Fruit fly (Drosophila melanogaster) whole organism, embryonic: ENCODE results near the gene Aef1.

ENCODE experiments used
- Asciz ChIP-seq: fragments of 200-800 bp; sonication (Bioruptor generic); optimal IDR thresholded peaks from 2 replicates; lab custom pipeline; 2017; ENCODE audit warnings: missing biosample characterization, mild to moderate bottlenecking, missing genetic modification characterization, missing genetic modification reagents
- Awh ChIP-seq: fragments of 200-800 bp; sonication (Bioruptor generic); IDR thresholded peaks from 2 replicates; pipeline ENCODE4, ENCODE4 v1.3.6; 2022; ENCODE audit warnings: missing biosample characterization, missing genetic modification characterization
- BEAF-32 ChIP-seq: fragments of 200-800 bp; sonication (Bioruptor generic); optimal IDR thresholded peaks from 3 replicates; lab custom pipeline; 2017; ENCODE audit warnings: missing biosample characterization, missing genetic modification characterization, mild to moderate bottlenecking, moderate library complexity, missing genetic modification reagents
- C15 ChIP-seq: fragments of 200-800 bp; sonication (Bioruptor generic); IDR thresholded peaks from 3 replicates; pipeline ENCODE4 v1.3.6; 2022; ENCODE audit warnings: missing biosample characterization, missing genetic modification characterization
- CG10267 ChIP-seq: fragments of 200-800 bp; sonication (Bioruptor generic); optimal IDR thresholded peaks from 2 replicates; lab custom pipeline; 2018; ENCODE audit warnings: missing biosample characterization, mild to moderate bottlenecking, missing genetic modification characterization, moderate library complexity
- CG10274 ChIP-seq: fragments of 200-800 bp; sonication (Bioruptor generic); optimal IDR thresholded peaks from 3 replicates; lab custom pipeline; 2017; ENCODE audit warnings: missing biosample characterization, mild to moderate bottlenecking, missing genetic modification characterization
- CG11247 ChIP-seq: fragments of 200-800 bp; sonication (Bioruptor generic); IDR thresholded peaks from 2 replicates; pipeline ENCODE4 v1.3.6; 2022; ENCODE audit warnings: missing biosample characterization, missing genetic modification characterization
- CG12236 ChIP-seq: fragments of 200-800 bp; sonication (Bioruptor generic); optimal IDR thresholded peaks from 2 replicates; lab custom pipeline; 2016; ENCODE audit warnings: missing biosample characterization, missing genetic modification characterization
- CG17186 ChIP-seq: fragments of 200-800 bp; sonication (Bioruptor generic); optimal IDR thresholded peaks from 3 replicates; lab custom pipeline; 2017; ENCODE audit warnings: missing biosample characterization, missing genetic modification reagents, missing genetic modification characterization
- CG1792 ChIP-seq: fragments of 200-800 bp; sonication (Bioruptor generic); optimal IDR thresholded peaks from 2 replicates; lab custom pipeline; 2016; ENCODE audit warnings: missing biosample characterization, missing genetic modification characterization
- CG18599 ChIP-seq: fragments of 200-800 bp; sonication (Bioruptor generic); optimal IDR thresholded peaks from 3 replicates; lab custom pipeline; 2017; ENCODE audit warnings: missing biosample characterization, missing genetic modification characterization, mild to moderate bottlenecking, moderate library complexity, missing genetic modification reagents
- CG3065 ChIP-seq: fragments of 200-800 bp; sonication (Bioruptor generic); optimal IDR thresholded peaks from 2 replicates; lab custom pipeline; 2016; ENCODE audit warnings: missing biosample characterization, missing genetic modification characterization
- CG3995 ChIP-seq: fragments of 200-800 bp; sonication (Bioruptor generic); optimal IDR thresholded peaks from 3 replicates; lab custom pipeline; 2016; ENCODE audit warnings: missing biosample characterization, missing genetic modification characterization
- CG4707 ChIP-seq: fragments of 200-800 bp; sonication (Bioruptor generic); optimal IDR thresholded peaks from 2 replicates; lab custom pipeline; 2018; ENCODE audit warnings: missing biosample characterization, mild to moderate bottlenecking, missing genetic modification characterization, moderate library complexity
- CG5953 ChIP-seq: fragments of 200-800 bp; sonication (Bioruptor generic); IDR thresholded peaks from 2 replicates; pipeline ENCODE4 v1.3.6; 2022; ENCODE audit warnings: missing biosample characterization, missing genetic modification characterization
- CG8281 ChIP-seq: fragments of 200-800 bp; sonication (Bioruptor generic); optimal IDR thresholded peaks from 2 replicates; lab custom pipeline; 2018; ENCODE audit warnings: missing biosample characterization, mild to moderate bottlenecking, missing genetic modification characterization, moderate library complexity
- CG8478 ChIP-seq: fragments of >200 bp; optimal IDR thresholded peaks from 2 replicates; lab custom pipeline; 2018
- CG9727 ChIP-seq: fragments of 200-800 bp; sonication (Bioruptor generic); optimal IDR thresholded peaks from 3 replicates; lab custom pipeline; 2017; ENCODE audit warnings: missing biosample characterization, mild to moderate bottlenecking, missing genetic modification characterization
- CoRest ChIP-seq: fragments of 200-800 bp; sonication (Bioruptor generic); optimal IDR thresholded peaks from 3 replicates; lab custom pipeline; 2018; ENCODE audit warnings: missing biosample characterization, mild to moderate bottlenecking, missing genetic modification characterization, moderate library complexity
- Dfd ChIP-seq, 2 experiments: fragments of >200 bp; optimal IDR thresholded peaks; 2 replicates each; lab custom pipeline; 2017; ENCODE audit warnings: missing biosample characterization in 2 of 2, missing genetic modification characterization in 2 of 2
- HLHmδ ChIP-seq: fragments of 200-800 bp; sonication (Bioruptor generic); optimal IDR thresholded peaks from 2 replicates; lab custom pipeline; 2018; ENCODE audit warnings: missing biosample characterization, mild to moderate bottlenecking, missing genetic modification characterization, moderate library complexity
- Lim3 ChIP-seq: fragments of 200-800 bp; sonication (Bioruptor generic); IDR thresholded peaks from 2 replicates; pipeline ENCODE4 v1.3.6; 2022; ENCODE audit warnings: missing biosample characterization, missing genetic modification characterization
- Mes4 ChIP-seq: fragments of 200-800 bp; sonication (Bioruptor generic); optimal IDR thresholded peaks from 2 replicates; lab custom pipeline; 2016; ENCODE audit warnings: missing biosample characterization, missing genetic modification characterization
- Pdp1 ChIP-seq, 2 experiments: fragments of 200-800 bp; sonication (Bioruptor generic); optimal IDR thresholded peaks; 3 replicates each; lab custom pipeline; 2016; ENCODE audit warnings: missing biosample characterization in 2 of 2, missing genetic modification characterization in 2 of 2, mild to moderate bottlenecking in 1 of 2, moderate library complexity in 1 of 2
- Poxn ChIP-seq: fragments of 200-800 bp; sonication (Bioruptor generic); IDR thresholded peaks from 2 replicates; pipeline ENCODE4 v1.3.6; 2022; ENCODE audit warnings: missing biosample characterization, missing genetic modification characterization
- Six4 ChIP-seq: fragments of 200-800 bp; sonication (Bioruptor generic); optimal IDR thresholded peaks from 2 replicates; lab custom pipeline; 2016; ENCODE audit warnings: missing biosample characterization, missing genetic modification characterization
- Sox102F ChIP-seq: fragments of 200-800 bp; sonication (Bioruptor generic); optimal IDR thresholded peaks from 2 replicates; lab custom pipeline; 2018; ENCODE audit warnings: missing biosample characterization, mild to moderate bottlenecking, missing genetic modification characterization, moderate library complexity
- Sry-β ChIP-seq: fragments of 200-800 bp; sonication (Bioruptor generic); optimal IDR thresholded peaks from 2 replicates; lab custom pipeline; 2018; ENCODE audit warnings: missing biosample characterization, mild to moderate bottlenecking, missing genetic modification characterization, moderate library complexity
- bowl ChIP-seq: fragments of 200-800 bp; sonication (Bioruptor generic); IDR thresholded peaks from 2 replicates; pipeline ENCODE4 v1.3.6; 2022; ENCODE audit warnings: missing biosample characterization, missing genetic modification characterization
- chm ChIP-seq: fragments of 200-800 bp; sonication (Bioruptor generic); IDR thresholded peaks from 2 replicates; pipeline ENCODE4 v1.3.6; 2022; ENCODE audit warnings: missing biosample characterization, missing genetic modification characterization
- dati ChIP-seq: fragments of 200-800 bp; sonication (Bioruptor generic); IDR thresholded peaks from 2 replicates; pipeline ENCODE4 v1.3.6; 2022; ENCODE audit warnings: missing biosample characterization, missing genetic modification characterization
- dimm ChIP-seq: fragments of 200-800 bp; sonication (Bioruptor generic); IDR thresholded peaks from 2 replicates; pipeline ENCODE4 v1.3.6; 2022; ENCODE audit warnings: missing biosample characterization, missing genetic modification characterization
- dm ChIP-seq: fragments of 200-800 bp; sonication (Bioruptor generic); optimal IDR thresholded peaks from 3 replicates; lab custom pipeline; 2016; ENCODE audit warnings: missing biosample characterization, missing genetic modification characterization
- emc ChIP-seq: fragments of 200-800 bp; sonication (Bioruptor generic); optimal IDR thresholded peaks from 2 replicates; lab custom pipeline; 2016; ENCODE audit warnings: missing biosample characterization, missing genetic modification characterization
- en ChIP-seq: fragments of 200-800 bp; sonication (Bioruptor generic); optimal IDR thresholded peaks from 2 replicates; lab custom pipeline; 2016; ENCODE audit warnings: missing biosample characterization, missing genetic modification characterization
- fd96Cb ChIP-seq: fragments of 200-800 bp; sonication (Bioruptor generic); optimal IDR thresholded peaks from 2 replicates; lab custom pipeline; 2018; ENCODE audit warnings: missing biosample characterization, mild to moderate bottlenecking, missing genetic modification characterization, moderate library complexity
- gfzf ChIP-seq: fragments of 200-800 bp; sonication (Bioruptor generic); optimal IDR thresholded peaks from 2 replicates; lab custom pipeline; 2016; ENCODE audit warnings: missing biosample characterization, mild to moderate bottlenecking, missing genetic modification characterization, moderate library complexity
- insv ChIP-seq, 2 experiments: fragments of 200-800 bp; sonication (Bioruptor generic); optimal IDR thresholded peaks; 3 replicates each; lab custom pipeline; 2016 to 2018; ENCODE audit warnings: missing biosample characterization in 2 of 2, missing genetic modification characterization in 2 of 2
- lbe ChIP-seq: fragments of 200-800 bp; sonication (Bioruptor generic); optimal IDR thresholded peaks from 2 replicates; lab custom pipeline; 2016; ENCODE audit warnings: missing biosample characterization, mild to moderate bottlenecking, missing genetic modification characterization
- lola ChIP-seq, 3 experiments: fragments of >200 bp in 2 of 3; fragments of 200-800 bp in 1 of 3; sonication (Bioruptor generic) in 1 of 3; optimal IDR thresholded peaks; 2 replicates each; lab custom pipeline; 2017 to 2019; ENCODE audit warnings: missing biosample characterization in 3 of 3, missing genetic modification characterization in 3 of 3, mild to moderate bottlenecking in 1 of 3, moderate library complexity in 1 of 3
- mirr ChIP-seq: fragments of 200-800 bp; sonication (Bioruptor generic); optimal IDR thresholded peaks from 3 replicates; lab custom pipeline; 2018; ENCODE audit warnings: missing biosample characterization, mild to moderate bottlenecking, missing genetic modification characterization
- otp ChIP-seq: fragments of 200-800 bp; sonication (Bioruptor generic); IDR thresholded peaks from 3 replicates; pipeline ENCODE4, ENCODE4 v1.3.6; 2022; ENCODE audit warnings: missing biosample characterization, missing genetic modification characterization
- pfk ChIP-seq: fragments of 200-800 bp; sonication (Bioruptor generic); optimal IDR thresholded peaks from 2 replicates; lab custom pipeline; 2018; ENCODE audit warnings: missing biosample characterization, mild to moderate bottlenecking, missing genetic modification characterization, moderate library complexity
- repo ChIP-seq: fragments of 200-800 bp; sonication (Bioruptor generic); optimal IDR thresholded peaks from 2 replicates; lab custom pipeline; 2016; ENCODE audit warnings: missing biosample characterization, missing genetic modification characterization
- rib ChIP-seq: fragments of 200-800 bp; sonication (Bioruptor generic); IDR thresholded peaks from 2 replicates; pipeline ENCODE4 v1.3.6; 2022; ENCODE audit warnings: missing biosample characterization, missing genetic modification characterization
- sens-2 ChIP-seq: fragments of 200-800 bp; sonication (Bioruptor generic); IDR thresholded peaks from 2 replicates; pipeline ENCODE4 v1.3.6; 2022; ENCODE audit warnings: missing biosample characterization, missing genetic modification characterization
- sisA ChIP-seq: fragments of 200-800 bp; sonication (Bioruptor generic); IDR thresholded peaks from 2 replicates; pipeline ENCODE4 v1.3.6; 2022; ENCODE audit warnings: missing biosample characterization, missing genetic modification characterization
- tgo ChIP-seq: fragments of 200-800 bp; sonication (Bioruptor generic); IDR thresholded peaks from 3 replicates; pipeline ENCODE4 v1.3.6; 2022; ENCODE audit warnings: missing biosample characterization, missing genetic modification characterization
- ttk ChIP-seq: fragments of 200-800 bp; sonication (Bioruptor generic); IDR thresholded peaks from 2 replicates; pipeline ENCODE4 v2.1.2; 2022; ENCODE audit warnings: missing biosample characterization, missing genetic modification characterization
- unc-4 ChIP-seq: fragments of 200-800 bp; sonication (Bioruptor generic); IDR thresholded peaks from 2 replicates; pipeline ENCODE4 v1.3.6; 2022; ENCODE audit warnings: missing biosample characterization, missing genetic modification characterization; ENCODE audit not compliant: partially characterized antibody
- yki ChIP-seq: fragments of >200 bp; optimal IDR thresholded peaks from 3 replicates; lab custom pipeline; 2018
- zfh2 ChIP-seq: fragments of 200-800 bp; sonication (Bioruptor generic); optimal IDR thresholded peaks from 2 replicates; lab custom pipeline; 2016; ENCODE audit warnings: missing biosample characterization, missing genetic modification characterization

Gene Aef1

DNA sequence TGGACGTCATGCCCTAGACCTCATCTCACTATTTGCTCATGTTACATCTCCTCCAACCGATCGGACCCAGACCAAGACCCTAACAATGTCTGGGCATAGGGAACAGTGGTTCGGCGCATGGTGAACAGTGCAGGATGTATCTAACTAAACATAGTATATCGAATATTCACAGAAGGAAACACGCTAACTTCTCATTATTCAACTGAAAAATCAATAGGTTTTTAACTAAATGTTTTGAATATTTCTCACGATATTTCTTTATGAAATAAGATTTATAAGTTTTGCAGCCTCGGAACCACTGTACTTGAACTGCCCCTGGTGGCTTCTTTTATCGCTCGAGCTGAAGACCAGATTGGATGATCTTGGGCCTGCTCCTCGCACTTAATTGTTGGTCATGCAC, 20.4 kb downstream of the Aef1 start (continued):
- no peak for TF ChIP-seq Lim3
- TF ChIP-seq Sry-β, result no peak
- TF ChIP-seq CG11247, result no peak
- TF ChIP-seq CG18599 (GFP tag; lab: Kevin White, UChicago), result peak; percentile 20
- no peak for TF ChIP-seq yki
- TF ChIP-seq ttk, result 0 out of 2 replicates have a peak, but pooled peaks have one; percentile 37
- no peak for TF ChIP-seq bowl (GFP tag; lab: Robert Waterston, UW)
- no peak for TF ChIP-seq mirr (GFP tag; lab: Kevin White, UChicago)
- TF ChIP-seq sens-2 (GFP tag; lab: Robert Waterston, UW), result peak; percentile 31; the same call in 1 of the 2 replicates
- no peak for TF ChIP-seq BEAF-32 (GFP tag; lab: Kevin White, UChicago)
- peak; percentile 33 for TF ChIP-seq Asciz (GFP tag; lab: Kevin White, UChicago)
- TF ChIP-seq CG3065 (GFP tag; lab: Kevin White, UChicago), result no peak
- no peak for TF ChIP-seq CG3995
- peak; percentile 50 for TF ChIP-seq Sox102F (GFP tag; lab: Kevin White, UChicago)
- TF ChIP-seq HLHmδ (GFP tag; lab: Kevin White, UChicago), result no peak
- TF ChIP-seq CoRest, result peak; percentile 15
- TF ChIP-seq zfh2 (GFP tag; lab: Kevin White, UChicago), result no peak
- peak; percentile 81; the same call in 1 of the 2 replicates for TF ChIP-seq chm
- peak; percentile 20 for TF ChIP-seq CG12236 (GFP tag; lab: Kevin White, UChicago)
- no peak for TF ChIP-seq CG10274 (GFP tag; lab: Kevin White, UChicago)
- no peak for TF ChIP-seq pfk (GFP tag; lab: Kevin White, UChicago)
- TF ChIP-seq C15, result no peak
- TF ChIP-seq rib (GFP tag; lab: Robert Waterston, UW), result no peak
- peak in 1 of 3 experiments; percentile 79 for TF ChIP-seq lola (GFP tag; optimal IDR thresholded peaks at IDR 0.05; lab: Kevin White, UChicago)
- no peak for TF ChIP-seq CG17186 (GFP tag; lab: Kevin White, UChicago)
- TF ChIP-seq CG4707 (GFP tag; lab: Kevin White, UChicago), result no peak
- no peak for TF ChIP-seq Poxn (GFP tag; lab: Robert Waterston, UW)
- TF ChIP-seq sisA (GFP tag; lab: Robert Waterston, UW), result peak; percentile 42; the same call in 1 of the 2 replicates
- TF ChIP-seq dm (GFP tag; lab: Kevin White, UChicago), result peak; percentile 25
- TF ChIP-seq Mes4 (GFP tag; lab: Kevin White, UChicago), result peak; percentile 23
- TF ChIP-seq fd96Cb (tag; lab: Kevin White, UChicago), result peak; percentile 64
- TF ChIP-seq repo (GFP tag; lab: Kevin White, UChicago), result peak; percentile 17
- peak; percentile 28 for TF ChIP-seq en
- TF ChIP-seq Pdp1 (GFP tag; optimal IDR thresholded peaks at IDR 0.05; lab: Kevin White, UChicago), result peak; percentile 29 to 56
- no peak for TF ChIP-seq Dfd (GFP tag; optimal IDR thresholded peaks at IDR 0.05; lab: Kevin White, UChicago)
- TF ChIP-seq Six4 (GFP tag; lab: Kevin White, UChicago), result peak; percentile 65
- no peak for TF ChIP-seq dimm
- TF ChIP-seq gfzf, result no peak
- TF ChIP-seq tgo (GFP tag; lab: Robert Waterston, UW), result peak; percentile 57; the same call in 2 of the 3 replicates
- no peak for TF ChIP-seq CG8281 (tag; lab: Kevin White, UChicago)
- peak; percentile 79 for TF ChIP-seq CG9727 (GFP tag; lab: Kevin White, UChicago)
- TF ChIP-seq unc-4 (GFP tag; lab: Robert Waterston, UW), result no peak
- no peak for TF ChIP-seq insv (GFP tag; optimal IDR thresholded peaks at IDR 0.05; lab: Kevin White, UChicago)
- TF ChIP-seq Awh, result no peak
- peak; percentile 77 for TF ChIP-seq CG10267 (tag; lab: Kevin White, UChicago)
- no peak for TF ChIP-seq CG1792 (GFP tag; lab: Kevin White, UChicago)
- no peak for TF ChIP-seq emc (GFP tag; lab: Kevin White, UChicago)
- TF ChIP-seq CG5953 (GFP tag; lab: Robert Waterston, UW), result no peak
- TF ChIP-seq otp (GFP tag; lab: Robert Waterston, UW), result peak; percentile 65; the same call in 2 of the 3 replicates
- no peak for TF ChIP-seq CG8478 (lab: Kevin White, UChicago)
- no peak for TF ChIP-seq dati (GFP tag; lab: Robert Waterston, UW)
- no peak for TF ChIP-seq lbe (GFP tag; lab: Kevin White, UChicago)
